Worm (Caenorhabditis elegans) whole organism, young adult: ENCODE results near the gene tag-340.

ENCODE experiments used
- Y56A3A.18 ChIP-seq: fragments of 200-800 bp; sonication (Bioruptor generic); IDR thresholded peaks from 2 replicates; pipeline ENCODE4 v1.3.6; 2022; ENCODE audit warnings: missing genetic modification reagents, missing genetic modification characterization, missing compliant biosample characterization
- ama-1 ChIP-seq, 3 experiments: fragments of 150-350 bp in 1 of 3; sonication (generic microtip) in 2 of 3; optimal IDR thresholded peaks; 2 replicates each; lab custom pipeline; 2014 to 2018; ENCODE audit warnings: missing biosample characterization in 2 of 3, missing genetic modification characterization in 2 of 3, missing genetic modification reagents in 2 of 3
- hsf-1 ChIP-seq: fragments of 200-800 bp; sonication (Bioruptor generic); IDR thresholded peaks from 2 replicates; pipeline ENCODE4 v1.3.6; 2022; ENCODE audit warnings: missing genetic modification reagents, missing genetic modification characterization, missing compliant biosample characterization
- lsl-1 ChIP-seq: fragments of 200-800 bp; sonication (Bioruptor generic); optimal IDR thresholded peaks from 2 replicates; lab custom pipeline; 2018; ENCODE audit warnings: mild to moderate bottlenecking, missing genetic modification characterization, moderate library complexity, missing compliant biosample characterization
- snpc-4 ChIP-seq, 5 experiments: fragments of 150-350 bp in 1 of 5; sonication (generic microtip) in 4 of 5; optimal IDR thresholded peaks; 2 replicates each; lab custom pipeline; 2014 to 2018; ENCODE audit warnings: missing genetic modification characterization in 5 of 5, missing biosample characterization in 3 of 5, antibody characterized with exemption in 2 of 5, mild to moderate bottlenecking in 2 of 5, missing compliant biosample characterization in 2 of 5, missing genotype in 2 of 5, moderate library complexity in 2 of 5, missing genetic modification reagents in 1 of 5
- unc-130 ChIP-seq: sonication (generic microtip); optimal IDR thresholded peaks from 2 replicates; lab custom pipeline; 2016; ENCODE audit warnings: missing genetic modification reagents, missing genetic modification characterization, missing compliant biosample characterization
- unc-62 ChIP-seq: fragments of 150-350 bp; optimal IDR thresholded peaks from 2 replicates; lab custom pipeline; 2014; ENCODE audit warnings: missing biosample characterization, missing genetic modification reagents, missing genetic modification characterization

DNA sequence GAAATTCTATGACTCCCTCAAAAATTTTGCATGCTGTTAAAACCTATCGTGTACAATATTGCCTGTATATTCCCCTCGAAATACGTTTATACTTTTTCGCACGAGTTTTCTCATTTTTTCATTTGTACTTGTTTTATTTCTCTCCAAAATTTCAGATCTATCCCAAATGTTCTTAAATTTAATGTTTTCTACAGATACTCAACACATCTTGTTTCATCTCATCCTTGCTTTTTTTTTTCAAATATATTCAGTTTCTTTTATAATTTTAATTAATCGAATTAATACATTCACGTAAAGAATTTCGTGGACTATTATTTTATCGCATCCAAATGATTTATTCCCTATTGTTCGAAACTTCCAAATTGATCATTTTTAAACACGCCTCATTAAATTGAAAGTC is 45.4 kb upstream of the tag-340 start, which contains the start of gene C35D10.8:
- TF ChIP-seq unc-130 (GFP tag; lab: Kevin White, UChicago) (no peak), unc-62 (GFP tag; lab: Kevin White, UChicago) (no peak), lsl-1 (GFP tag; lab: Kevin White, UChicago) (no peak), snpc-4 (GFP tag; optimal IDR thresholded peaks at IDR 0.05; lab: Kevin White, UChicago) (no peak), snpc-4 (tag; optimal IDR thresholded peaks at IDR 0.05; lab: Kevin White, UChicago) (no peak), Y56A3A.18 (GFP tag; lab: Robert Waterston, UW) (no peak), hsf-1 (no peak), ama-1 (optimal IDR thresholded peaks at IDR 0.05; lab: Kevin White, UChicago) (no peak), ama-1 (GFP tag; optimal IDR thresholded peaks at IDR 0.05; lab: Kevin White, UChicago) (no peak)
